Worm (Caenorhabditis elegans) whole organism, midembryonic: ENCODE data around the gene mpst-4.

Experiments
- cog-1 ChIP-seq: sonication (generic microtip); optimal IDR thresholded peaks from 2 replicates; lab custom pipeline; 2016; ENCODE audit warnings: missing genetic modification characterization, missing compliant biosample characterization
- flt-1 ChIP-seq: fragments of 200-800 bp; sonication (Bioruptor generic); IDR thresholded peaks from 2 replicates; pipeline ENCODE4 v1.3.6; 2022; ENCODE audit warnings: missing genetic modification characterization, missing compliant biosample characterization
- ztf-23 ChIP-seq: fragments of 200-800 bp; sonication (Bioruptor generic); IDR thresholded peaks from 2 replicates; pipeline ENCODE4 v1.3.6; 2022; ENCODE audit warnings: missing genetic modification reagents, missing genetic modification characterization, missing compliant biosample characterization
- ztf-29 ChIP-seq: fragments of 200-800 bp; sonication (Bioruptor generic); IDR thresholded peaks from 2 replicates; pipeline ENCODE4 v1.3.6; 2022; ENCODE audit warnings: missing genetic modification reagents, missing genetic modification characterization, missing compliant biosample characterization

DNA sequence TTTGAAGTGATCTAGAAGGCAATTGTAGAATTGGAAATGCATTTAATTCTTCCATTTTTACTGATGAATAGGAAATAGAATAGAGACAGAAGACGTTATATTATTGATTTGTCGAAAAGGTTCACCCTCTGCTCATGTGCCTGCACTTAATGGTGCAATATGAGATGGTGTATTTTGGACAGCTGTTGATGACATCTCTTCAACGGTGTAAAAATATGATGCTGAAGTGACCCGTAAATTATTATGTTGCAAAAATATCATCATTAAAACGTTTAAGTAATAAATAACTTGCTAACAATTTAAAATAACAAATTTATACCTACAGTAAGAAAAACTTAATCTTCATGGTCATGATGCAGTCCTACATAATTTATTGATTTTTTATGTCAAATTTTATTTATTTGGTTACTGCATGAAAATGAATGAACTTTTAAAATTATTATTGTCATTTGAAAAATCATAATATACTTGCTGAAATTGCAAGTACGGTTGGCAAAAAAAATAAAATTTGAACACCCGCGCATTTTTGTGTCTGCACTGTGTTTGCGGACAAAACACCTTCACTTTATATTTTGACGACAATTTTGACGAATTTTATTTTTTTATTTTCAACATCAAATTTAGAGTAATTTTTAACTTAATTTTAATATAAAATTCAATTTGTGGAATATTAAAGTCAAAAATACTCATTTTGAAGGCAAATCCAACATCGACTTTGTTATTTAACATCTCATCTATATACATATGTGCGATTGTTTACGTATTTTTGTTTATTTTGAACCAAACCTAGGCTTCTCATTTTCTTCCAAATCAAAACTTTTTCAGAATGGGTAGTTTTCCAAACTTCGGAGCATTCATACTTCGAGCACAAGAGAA lies 35.3 kb downstream of the mpst-4 start, which contains the start of the genes fbxb-88 and tbck-1:
- no peak for TF ChIP-seq cog-1
- no peak for TF ChIP-seq flt-1 (GFP tag; lab: Robert Waterston, UW)
- no peak for TF ChIP-seq ztf-23 (GFP tag; lab: Robert Waterston, UW)
- TF ChIP-seq ztf-29 (GFP tag; lab: Robert Waterston, UW) = no peak
